Fruit fly (Drosophila melanogaster): ENCODE measurements around the gene Drsl6.

Gene Drsl6

DNA sequence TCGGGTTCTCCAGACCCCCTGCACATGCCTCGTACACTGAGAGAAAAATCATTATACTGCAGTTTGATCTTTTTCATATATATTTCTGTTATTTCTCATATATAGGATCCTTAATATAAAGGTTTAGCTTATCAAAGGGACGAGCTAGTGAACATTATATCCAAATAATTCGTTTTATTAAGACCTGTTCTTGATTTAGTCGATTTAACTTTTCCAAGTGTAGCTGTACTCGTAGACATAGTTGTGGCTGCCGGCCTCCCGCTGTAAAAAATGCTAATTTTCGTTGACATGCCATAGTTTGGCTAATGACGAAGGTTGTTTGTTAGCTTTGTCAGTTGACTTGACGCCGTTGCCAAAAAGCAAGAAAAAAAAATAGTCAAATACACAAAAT is 46.3 kb upstream of the Drsl6 start (continued):
- peak; percentile 71 for TF ChIP-seq CG12942 (GFP tag; optimal IDR thresholded peaks at IDR 0.05)
- peak; percentile 80 for TF ChIP-seq CG13624 (GFP tag; optimal IDR thresholded peaks at IDR 0.05)
- TF ChIP-seq MBD-R2 (GFP tag; IDR thresholded peaks at IDR 0.05): peak; percentile 46; the same call in 1 of the 2 replicates
- peak; percentile 92 for TF ChIP-seq CG7839 (tag; optimal IDR thresholded peaks at IDR 0.05)
- TF ChIP-seq gt (GFP tag; IDR thresholded peaks at IDR 0.05): no peak
- TF ChIP-seq CG2678 (tag; optimal IDR thresholded peaks at IDR 0.05): peak; percentile 91
- TF ChIP-seq unpg (GFP tag; optimal IDR thresholded peaks at IDR 0.05): peak; percentile 91
- TF ChIP-seq p53 (GFP tag; optimal IDR thresholded peaks at IDR 0.05): peak; percentile 5
- TF ChIP-seq cad (GFP tag; optimal IDR thresholded peaks at IDR 0.05): no peak
- peak; percentile 84 for TF ChIP-seq az2 (GFP tag; optimal IDR thresholded peaks at IDR 0.05)
- TF ChIP-seq otp (GFP tag; IDR thresholded peaks at IDR 0.05): peak; percentile 87
- peak; percentile 79 for TF ChIP-seq CG4404 (GFP tag; IDR thresholded peaks at IDR 0.05)
- TF ChIP-seq ap (GFP tag; IDR thresholded peaks at IDR 0.05): peak; percentile 57; the same call in 1 of the 2 replicates
- TF ChIP-seq CG18011 (GFP tag; optimal IDR thresholded peaks at IDR 0.05): peak; percentile 34
- no peak for TF ChIP-seq hbn (GFP tag; IDR thresholded peaks at IDR 0.05; ENCODE audit: partially characterized antibody)
- TF ChIP-seq sima (GFP tag; optimal IDR thresholded peaks at IDR 0.05): peak; percentile 66
- peak; percentile 28 for TF ChIP-seq fu2 (GFP tag; optimal IDR thresholded peaks at IDR 0.05)
- TF ChIP-seq br (optimal IDR thresholded peaks at IDR 0.05): no peak
- TF ChIP-seq CG17359 (tag; optimal IDR thresholded peaks at IDR 0.05): peak; percentile 87
- peak; percentile 83 for TF ChIP-seq CG31224 (GFP tag; IDR thresholded peaks at IDR 0.05)
- TF ChIP-seq Adf1 (GFP tag; IDR thresholded peaks at IDR 0.05): peak; percentile 38
- no peak; the same call in 2 of the 3 replicates for TF ChIP-seq sr (GFP tag; IDR thresholded peaks at IDR 0.05)
- TF ChIP-seq grn (GFP tag; optimal IDR thresholded peaks at IDR 0.05): peak; percentile 11
- TF ChIP-seq YL-1 (GFP tag; optimal IDR thresholded peaks at IDR 0.05): peak; percentile 33
- TF ChIP-seq croc (GFP tag; conservative IDR thresholded peaks at IDR 0.05): peak; percentile 73; the same call in 2 of the 3 replicates
- TF ChIP-seq lab (GFP tag; optimal IDR thresholded peaks at IDR 0.05): peak; percentile 92
- TF ChIP-seq dpn (GFP tag; optimal IDR thresholded peaks at IDR 0.05): peak; percentile 76 to 80
- TF ChIP-seq ERR (GFP tag; optimal IDR thresholded peaks at IDR 0.05): peak; percentile 73
- no peak for TF ChIP-seq CG8478 (optimal IDR thresholded peaks at IDR 0.05)
- peak; percentile 63 for TF ChIP-seq tx (GFP tag; optimal IDR thresholded peaks at IDR 0.05)
- peak; percentile 82 for TF ChIP-seq CG4820 (GFP tag; optimal IDR thresholded peaks at IDR 0.05)
- TF ChIP-seq CG31365 (tag; optimal IDR thresholded peaks at IDR 0.05): peak; percentile 65
- TF ChIP-seq CG10959 (GFP tag; IDR thresholded peaks at IDR 0.05): peak; percentile 81
- TF ChIP-seq Ravus (GFP tag; IDR thresholded peaks at IDR 0.05): peak; percentile 53
- TF ChIP-seq gsb-n (tag; optimal IDR thresholded peaks at IDR 0.05): peak; percentile 81
- peak; percentile 92 for TF ChIP-seq Rfx (GFP tag; IDR thresholded peaks at IDR 0.05)
- peak; percentile 91 for TF ChIP-seq zfh1 (GFP tag; IDR thresholded peaks at IDR 0.05)
- no peak for TF ChIP-seq prd (optimal IDR thresholded peaks at IDR 0.05)
- peak; percentile 91 for TF ChIP-seq prd (GFP tag; IDR thresholded peaks at IDR 0.05)
- peak; percentile 92 for TF ChIP-seq Xrp1 (GFP tag; IDR thresholded peaks at IDR 0.05)
- TF ChIP-seq CG14441 (GFP tag; IDR thresholded peaks at IDR 0.05): peak; percentile 87
- peak; percentile 65 for TF ChIP-seq sqz (GFP tag; optimal IDR thresholded peaks at IDR 0.05)
- TF ChIP-seq CG8924 (tag; optimal IDR thresholded peaks at IDR 0.05): peak; percentile 89
- TF ChIP-seq CG11247 (GFP tag; IDR thresholded peaks at IDR 0.05): peak; percentile 78
- TF ChIP-seq Hr51 (GFP tag; optimal IDR thresholded peaks at IDR 0.05): peak; percentile 71 to 87
- peak; percentile 74 for TF ChIP-seq tio (GFP tag; optimal IDR thresholded peaks at IDR 0.05)
- peak; percentile 61 for TF ChIP-seq slp2 (GFP tag; optimal IDR thresholded peaks at IDR 0.05)
- peak; percentile 41 for TF ChIP-seq psq (GFP tag; optimal IDR thresholded peaks at IDR 0.05)
- peak; percentile 62 for TF ChIP-seq ro (GFP tag; IDR thresholded peaks at IDR 0.05)
- TF ChIP-seq CG13894 (tag; optimal IDR thresholded peaks at IDR 0.05): peak; percentile 93
- no peak for TF ChIP-seq eve (GFP tag; optimal IDR thresholded peaks at IDR 0.05)
- TF ChIP-seq sob (GFP tag; IDR thresholded peaks at IDR 0.05): peak; percentile 88
- peak; percentile 58; the same call in 1 of the 2 replicates for TF ChIP-seq CG4730 (GFP tag; IDR thresholded peaks at IDR 0.05)

All from whole organism, embryonic.